Worm (Caenorhabditis elegans) whole organism, mixed stage, embryonic: ENCODE measurements around the gene npr-20.
A peak's percentile ranks its signal among the peaks of the same experiment; 100 is the strongest.

ENCODE experiments used
- blmp-1 ChIP-seq: fragments of 150-350 bp; optimal IDR thresholded peaks from 2 replicates; lab custom pipeline; 2014; ENCODE audit warnings: missing biosample characterization, missing genetic modification characterization
- ceh-39 ChIP-seq: fragments of 150-350 bp; optimal IDR thresholded peaks from 2 replicates; lab custom pipeline; 2014; ENCODE audit warnings: missing biosample characterization, missing genetic modification characterization
- ces-1 ChIP-seq: fragments of 150-350 bp; optimal IDR thresholded peaks from 2 replicates; lab custom pipeline; 2014; ENCODE audit warnings: missing biosample characterization, missing genetic modification reagents, missing genetic modification characterization
- elt-1 ChIP-seq: sonication (generic microtip); optimal IDR thresholded peaks from 2 replicates; lab custom pipeline; 2017; ENCODE audit warnings: missing genetic modification characterization, mild to moderate bottlenecking, missing compliant biosample characterization, antibody characterized with exemption, moderate library complexity, borderline replicate concordance; ENCODE audit not compliant: insufficient read depth
- elt-3 ChIP-seq: fragments of 150-350 bp; optimal IDR thresholded peaks from 2 replicates; lab custom pipeline; 2014; ENCODE audit warnings: missing biosample characterization, missing genetic modification characterization
- ham-2 ChIP-seq: fragments of 200-800 bp; sonication (Bioruptor generic); optimal IDR thresholded peaks from 2 replicates; lab custom pipeline; 2018; ENCODE audit warnings: mild to moderate bottlenecking, missing genetic modification characterization, missing compliant biosample characterization
- mep-1 ChIP-seq: fragments of 150-350 bp; optimal IDR thresholded peaks from 2 replicates; lab custom pipeline; 2017; ENCODE audit warnings: missing biosample characterization, missing genetic modification reagents, missing genetic modification characterization, inconsistent platforms
- nhr-12 ChIP-seq: fragments of 150-350 bp; optimal IDR thresholded peaks from 2 replicates; lab custom pipeline; 2014; ENCODE audit warnings: missing biosample characterization, missing genetic modification characterization
- nhr-2 ChIP-seq: fragments of 150-350 bp; optimal IDR thresholded peaks from 2 replicates; lab custom pipeline; 2014; ENCODE audit warnings: missing biosample characterization, missing genetic modification characterization
- nhr-237 ChIP-seq: fragments of 150-350 bp; optimal IDR thresholded peaks from 2 replicates; lab custom pipeline; 2014; ENCODE audit warnings: missing biosample characterization, missing genetic modification characterization
- nhr-76 ChIP-seq: sonication (generic microtip); optimal IDR thresholded peaks from 2 replicates; lab custom pipeline; 2017; ENCODE audit warnings: missing biosample characterization, missing genetic modification characterization
- pha-4 ChIP-seq: fragments of 150-350 bp; optimal IDR thresholded peaks from 2 replicates; lab custom pipeline; 2018; ENCODE audit warnings: missing biosample characterization, missing genetic modification reagents, missing genetic modification characterization
- sem-2 ChIP-seq: fragments of 200-800 bp; sonication (Bioruptor generic); optimal IDR thresholded peaks from 2 replicates; lab custom pipeline; 2018; ENCODE audit warnings: mild to moderate bottlenecking, missing genetic modification characterization, missing compliant biosample characterization
- snpc-4 ChIP-seq: fragments of 150-350 bp; optimal IDR thresholded peaks from 2 replicates; lab custom pipeline; 2014; ENCODE audit warnings: missing biosample characterization, missing genetic modification characterization

DNA sequence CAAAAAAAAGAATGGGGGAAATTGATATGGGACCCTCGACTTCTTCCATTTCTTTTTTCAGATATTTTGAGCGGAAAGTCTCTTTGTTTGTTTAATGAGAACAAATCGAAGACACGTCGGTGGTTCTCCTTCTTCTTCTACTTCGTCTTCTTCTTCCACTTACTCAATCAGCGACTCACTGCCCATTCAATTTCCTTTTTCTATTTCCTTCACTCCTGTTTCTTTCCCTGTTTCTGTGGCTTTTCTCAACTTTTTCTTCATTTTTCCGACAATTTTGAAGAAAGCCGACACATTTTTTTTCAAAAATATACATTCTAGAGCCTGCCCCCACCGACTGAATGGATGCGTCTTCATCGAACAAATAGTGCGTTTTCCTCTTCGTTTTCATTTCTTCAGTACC, 29.1 kb downstream of the npr-20 start, which contains the start of gene F46C5.4:
- TF ChIP-seq nhr-237 (tag; lab: Kevin White, UChicago) = no peak
- TF ChIP-seq pha-4 (tag; lab: Kevin White, UChicago) = no peak
- peak; percentile 71 for TF ChIP-seq ces-1 (GFP tag; lab: Kevin White, UChicago)
- TF ChIP-seq snpc-4 (tag; lab: Kevin White, UChicago) = no peak
- no peak for TF ChIP-seq elt-3 (tag; lab: Kevin White, UChicago)
- TF ChIP-seq elt-1 (tag; lab: Kevin White, UChicago) = no peak
- TF ChIP-seq ceh-39 (tag; lab: Kevin White, UChicago) = no peak
- TF ChIP-seq sem-2 (GFP tag; lab: Kevin White, UChicago) = no peak
- TF ChIP-seq nhr-76 = no peak
- TF ChIP-seq blmp-1 (tag; lab: Kevin White, UChicago) = no peak
- no peak for TF ChIP-seq ham-2 (GFP tag; lab: Kevin White, UChicago)
- no peak for TF ChIP-seq nhr-12 (tag; lab: Kevin White, UChicago)
- no peak for TF ChIP-seq mep-1 (tag; lab: Kevin White, UChicago)
- TF ChIP-seq nhr-2 (tag; lab: Kevin White, UChicago) = no peak
